Fruit fly (Drosophila melanogaster): ENCODE data around the gene p.

dm6 chr3R:8715371-8715770, 44.9 kb upstream of the p start:
- no peak for TF ChIP-seq CG17912 (GFP tag; optimal IDR thresholded peaks at IDR 0.05)
- no peak for TF ChIP-seq dysf (GFP tag; IDR thresholded peaks at IDR 0.05)
- TF ChIP-seq CG7357 (GFP tag; IDR thresholded peaks at IDR 0.05), result no peak
- no peak for TF ChIP-seq mirr (GFP tag; optimal IDR thresholded peaks at IDR 0.05)
- no peak for TF ChIP-seq tap (tag; optimal IDR thresholded peaks at IDR 0.05)
- no peak for TF ChIP-seq CG12155 (GFP tag; optimal IDR thresholded peaks at IDR 0.05)
- TF ChIP-seq emc (GFP tag; optimal IDR thresholded peaks at IDR 0.05), result no peak

Data from whole organism, embryonic.